Worm (Caenorhabditis elegans) whole organism, young adult: ENCODE measurements around the gene C05G5.1.

ENCODE experiments used
- B0019.2 ChIP-seq: fragments of 200-800 bp; sonication (Bioruptor generic); conservative IDR thresholded peaks from 2 replicates; pipeline ENCODE4 v1.3.6; 2022; ENCODE audit warnings: missing genetic modification reagents, missing genetic modification characterization, missing compliant biosample characterization
- B0261.1 ChIP-seq: sonication (generic microtip); optimal IDR thresholded peaks from 2 replicates; lab custom pipeline; 2016; ENCODE audit warnings: mild to moderate bottlenecking, missing genetic modification characterization, moderate library complexity, missing compliant biosample characterization
- B0336.3 ChIP-seq: fragments of 200-800 bp; sonication (Bioruptor generic); IDR thresholded peaks from 2 replicates; pipeline ENCODE4 v1.3.6; 2022; ENCODE audit warnings: missing genetic modification characterization, missing compliant biosample characterization
- F22D6.2 ChIP-seq: sonication (generic microtip); optimal IDR thresholded peaks from 2 replicates; lab custom pipeline; 2016; ENCODE audit warnings: mild to moderate bottlenecking, missing genetic modification characterization, missing compliant biosample characterization
- F37B4.10 ChIP-seq: fragments of 200-800 bp; sonication (Bioruptor generic); IDR thresholded peaks from 2 replicates; pipeline ENCODE4 v1.3.6; 2022; ENCODE audit warnings: missing genetic modification characterization, missing compliant biosample characterization
- F49E8.2 ChIP-seq: sonication (generic microtip); optimal IDR thresholded peaks from 3 replicates; lab custom pipeline; 2017; ENCODE audit warnings: missing genetic modification characterization, mild to moderate bottlenecking, missing compliant biosample characterization, antibody characterized with exemption, moderate library complexity; ENCODE audit not compliant: insufficient read depth
- F57C9.4 ChIP-seq: sonication (generic microtip); optimal IDR thresholded peaks from 2 replicates; lab custom pipeline; 2017; ENCODE audit warnings: mild to moderate bottlenecking, missing genetic modification characterization, missing compliant biosample characterization
- K11D2.4 ChIP-seq: fragments of 200-800 bp; sonication (Bioruptor generic); IDR thresholded peaks from 2 replicates; pipeline ENCODE4 v1.3.6; 2022; ENCODE audit warnings: missing genetic modification reagents, missing genetic modification characterization, missing compliant biosample characterization
- Y53G8AR.9 ChIP-seq: fragments of 200-800 bp; sonication (Bioruptor generic); conservative IDR thresholded peaks from 2 replicates; pipeline ENCODE4 v1.3.6; 2022; ENCODE audit warnings: missing genetic modification reagents, missing genetic modification characterization, missing compliant biosample characterization
- akir-1 ChIP-seq: fragments of 200-800 bp; sonication (Bioruptor generic); optimal IDR thresholded peaks from 2 replicates; lab custom pipeline; 2018; ENCODE audit warnings: mild to moderate bottlenecking, missing genetic modification characterization, moderate library complexity, missing compliant biosample characterization
- ama-1 ChIP-seq, 3 experiments: fragments of 150-350 bp in 1 of 3; sonication (generic microtip) in 2 of 3; optimal IDR thresholded peaks; 2 replicates each; lab custom pipeline; 2014 to 2018; ENCODE audit warnings: missing biosample characterization in 2 of 3, missing genetic modification characterization in 2 of 3, missing genetic modification reagents in 2 of 3
- aptf-2 ChIP-seq: fragments of 200-800 bp; sonication (Bioruptor generic); conservative IDR thresholded peaks from 2 replicates; pipeline ENCODE4 v1.3.6; 2022; ENCODE audit warnings: missing genetic modification reagents, missing genetic modification characterization, missing compliant biosample characterization
- atf-7 ChIP-seq: sonication (generic microtip); optimal IDR thresholded peaks from 2 replicates; lab custom pipeline; 2017; ENCODE audit warnings: mild to moderate bottlenecking, missing genetic modification characterization, missing compliant biosample characterization
- athp-1 ChIP-seq: sonication (generic microtip); optimal IDR thresholded peaks from 2 replicates; lab custom pipeline; 2017; ENCODE audit warnings: mild to moderate bottlenecking, missing genetic modification characterization, missing compliant biosample characterization
- attf-6 ChIP-seq: fragments of 200-800 bp; sonication (Bioruptor generic); IDR thresholded peaks from 2 replicates; pipeline ENCODE4 v1.3.6; 2022; ENCODE audit warnings: missing genetic modification reagents, missing genetic modification characterization, missing compliant biosample characterization
- cebp-1 ChIP-seq, 2 experiments: fragments of 200-800 bp in 1 of 2; sonication (Bioruptor generic) in 1 of 2; sonication (generic microtip) in 1 of 2; IDR thresholded peaks in 1 of 2; optimal IDR thresholded peaks in 1 of 2; 2 replicates each; pipeline versions ENCODE4 v1.3.6 to Lab custom; 2017 to 2022; ENCODE audit warnings: missing compliant biosample characterization in 2 of 2, missing genetic modification characterization in 2 of 2, mild to moderate bottlenecking in 1 of 2, missing genetic modification reagents in 1 of 2, moderate library complexity in 1 of 2
- ceh-91 ChIP-seq: fragments of 200-800 bp; sonication (Bioruptor generic); IDR thresholded peaks from 2 replicates; pipeline ENCODE4 v1.3.6; 2022; ENCODE audit warnings: missing genetic modification reagents, missing genetic modification characterization, missing compliant biosample characterization
- dox-1 ChIP-seq: fragments of 200-800 bp; sonication (Bioruptor generic); IDR thresholded peaks from 2 replicates; pipeline ENCODE4 v1.3.6; 2022; ENCODE audit warnings: missing genetic modification reagents, missing genetic modification characterization, missing compliant biosample characterization
- efl-1 ChIP-seq: fragments of 150-350 bp; optimal IDR thresholded peaks from 2 replicates; lab custom pipeline; 2014; ENCODE audit warnings: missing biosample characterization, missing genetic modification reagents, missing genetic modification characterization
- egl-18 ChIP-seq: fragments of 200-800 bp; sonication (Bioruptor generic); IDR thresholded peaks from 2 replicates; pipeline ENCODE4 v1.3.6; 2022; ENCODE audit warnings: missing genetic modification reagents, missing genetic modification characterization, missing compliant biosample characterization
- egl-44 ChIP-seq: fragments of 200-800 bp; sonication (Bioruptor generic); IDR thresholded peaks from 2 replicates; pipeline ENCODE4 v1.3.6; 2022; ENCODE audit warnings: missing genetic modification reagents, missing genetic modification characterization, missing compliant biosample characterization
- hlh-26 ChIP-seq: fragments of 200-800 bp; sonication (Bioruptor generic); conservative IDR thresholded peaks from 2 replicates; pipeline ENCODE4 v1.3.6; 2022; ENCODE audit warnings: missing genetic modification reagents, missing genetic modification characterization, missing compliant biosample characterization
- hmg-1.2 ChIP-seq: fragments of 200-800 bp; sonication (Bioruptor generic); IDR thresholded peaks from 2 replicates; pipeline ENCODE4 v1.3.6; 2022; ENCODE audit warnings: missing genetic modification reagents, missing genetic modification characterization, missing compliant biosample characterization
- hsf-1 ChIP-seq: fragments of 200-800 bp; sonication (Bioruptor generic); IDR thresholded peaks from 2 replicates; pipeline ENCODE4 v1.3.6; 2022; ENCODE audit warnings: missing genetic modification reagents, missing genetic modification characterization, missing compliant biosample characterization
- let-607 ChIP-seq, 2 experiments: fragments of 200-800 bp in 1 of 2; sonication (Bioruptor generic) in 1 of 2; sonication (generic microtip) in 1 of 2; optimal IDR thresholded peaks; 2 replicates each; lab custom pipeline; 2016 to 2018; ENCODE audit warnings: mild to moderate bottlenecking in 2 of 2, missing compliant biosample characterization in 2 of 2, missing genetic modification characterization in 2 of 2, moderate library complexity in 2 of 2, missing genotype in 1 of 2
- lir-1 ChIP-seq: fragments of 200-800 bp; sonication (Bioruptor generic); conservative IDR thresholded peaks from 2 replicates; pipeline ENCODE4 v1.3.6; 2022; ENCODE audit warnings: missing genetic modification reagents, missing genetic modification characterization, missing compliant biosample characterization
- madf-10 ChIP-seq: sonication (generic microtip); optimal IDR thresholded peaks from 2 replicates; lab custom pipeline; 2016; ENCODE audit warnings: mild to moderate bottlenecking, missing genetic modification characterization, missing compliant biosample characterization
- mel-28 ChIP-seq: sonication (generic microtip); optimal IDR thresholded peaks from 2 replicates; lab custom pipeline; 2016; ENCODE audit warnings: borderline replicate concordance, mild to moderate bottlenecking, missing genetic modification characterization, missing compliant biosample characterization
- nfya-1 ChIP-seq: sonication (generic microtip); optimal IDR thresholded peaks from 2 replicates; lab custom pipeline; 2017; ENCODE audit warnings: antibody characterized with exemption, missing compliant biosample characterization, missing genetic modification characterization, borderline replicate concordance; ENCODE audit not compliant: insufficient read depth
- nhr-179 ChIP-seq: sonication (generic microtip); optimal IDR thresholded peaks from 2 replicates; lab custom pipeline; 2016; ENCODE audit warnings: mild to moderate bottlenecking, missing genetic modification characterization, missing compliant biosample characterization
- nhr-80 ChIP-seq: sonication (generic microtip); optimal IDR thresholded peaks from 2 replicates; lab custom pipeline; 2016; ENCODE audit warnings: missing genetic modification characterization, missing compliant biosample characterization
- nhr-90 ChIP-seq: sonication (generic microtip); optimal IDR thresholded peaks from 2 replicates; lab custom pipeline; 2016; ENCODE audit warnings: missing genotype, mild to moderate bottlenecking, missing genetic modification characterization, missing compliant biosample characterization
- pbrm-1 ChIP-seq: fragments of 200-800 bp; sonication (Bioruptor generic); IDR thresholded peaks from 2 replicates; pipeline ENCODE4 v1.3.6; 2022; ENCODE audit warnings: missing genetic modification reagents, missing genetic modification characterization, missing compliant biosample characterization
- pha-4 ChIP-seq: fragments of 150-350 bp; sonication (generic microtip); optimal IDR thresholded peaks from 2 replicates; lab custom pipeline; 2014; ENCODE audit warnings: missing biosample characterization, missing genetic modification reagents, missing genetic modification characterization
- sea-2 ChIP-seq: fragments of 200-800 bp; sonication (Bioruptor generic); IDR thresholded peaks from 2 replicates; pipeline ENCODE4 v1.3.6; 2022; ENCODE audit warnings: missing genetic modification characterization, missing compliant biosample characterization
- snpc-1.1 ChIP-seq: sonication (generic microtip); optimal IDR thresholded peaks from 2 replicates; lab custom pipeline; 2017; ENCODE audit warnings: missing genetic modification characterization, mild to moderate bottlenecking, missing compliant biosample characterization, antibody characterized with exemption, moderate library complexity, missing genotype, missing genetic modification reagents; ENCODE audit not compliant: insufficient read depth
- sptf-2 ChIP-seq: fragments of 200-800 bp; sonication (Bioruptor generic); optimal IDR thresholded peaks from 2 replicates; lab custom pipeline; 2018; ENCODE audit warnings: mild to moderate bottlenecking, missing genetic modification characterization, missing compliant biosample characterization
- tlf-1 ChIP-seq: fragments of 200-800 bp; sonication (Bioruptor generic); optimal IDR thresholded peaks from 2 replicates; lab custom pipeline; 2018; ENCODE audit warnings: mild to moderate bottlenecking, missing genetic modification characterization, missing compliant biosample characterization
- unc-130 ChIP-seq: sonication (generic microtip); optimal IDR thresholded peaks from 2 replicates; lab custom pipeline; 2016; ENCODE audit warnings: missing genetic modification reagents, missing genetic modification characterization, missing compliant biosample characterization
- unc-62 ChIP-seq: fragments of 150-350 bp; optimal IDR thresholded peaks from 2 replicates; lab custom pipeline; 2014; ENCODE audit warnings: missing biosample characterization, missing genetic modification reagents, missing genetic modification characterization
- ztf-3 ChIP-seq: fragments of 200-800 bp; sonication (Bioruptor generic); optimal IDR thresholded peaks from 2 replicates; lab custom pipeline; 2018; ENCODE audit warnings: mild to moderate bottlenecking, missing genetic modification characterization, missing compliant biosample characterization

Gene C05G5.1

ce11 chrX:14783434-14784142 lies 43.7 kb upstream of the C05G5.1 start (continued):
- TF ChIP-seq ztf-3 (GFP tag; lab: Kevin White, UChicago), result no peak
- TF ChIP-seq pbrm-1 (GFP tag; lab: Robert Waterston, UW), result no peak
- TF ChIP-seq B0261.1 (tag; lab: Kevin White, UChicago), result no peak
- no peak for TF ChIP-seq hlh-26
- no peak for TF ChIP-seq F57C9.4 (tag; lab: Kevin White, UChicago)
- TF ChIP-seq F49E8.2, result no peak
- peak; percentile 72 for TF ChIP-seq B0336.3
- TF ChIP-seq hmg-1.2, result no peak
- TF ChIP-seq egl-18, result no peak
- TF ChIP-seq unc-130 (GFP tag; lab: Kevin White, UChicago), result no peak
- no peak for TF ChIP-seq B0019.2 (GFP tag; lab: Robert Waterston, UW)
- TF ChIP-seq Y53G8AR.9 (GFP tag; lab: Robert Waterston, UW), result no peak
- 0 out of 2 replicates have a peak, but pooled peaks have one; percentile 32 for TF ChIP-seq egl-44 (GFP tag; lab: Robert Waterston, UW)
- TF ChIP-seq ceh-91 (GFP tag; lab: Robert Waterston, UW), result no peak
- TF ChIP-seq attf-6, result no peak
- TF ChIP-seq K11D2.4 (GFP tag; lab: Robert Waterston, UW), result no peak
- no peak for TF ChIP-seq snpc-1.1
- TF ChIP-seq F37B4.10, result no peak
- TF ChIP-seq lir-1 (GFP tag; lab: Robert Waterston, UW), result no peak
- peak; percentile 20 for TF ChIP-seq F22D6.2 (tag; lab: Kevin White, UChicago)
- TF ChIP-seq cebp-1 (GFP tag; IDR thresholded peaks at IDR 0.05; lab: Robert Waterston, UW), result peak; percentile 7; the same call in 1 of the 2 replicates
- peak; percentile 62 for TF ChIP-seq cebp-1 (tag; optimal IDR thresholded peaks at IDR 0.05; lab: Kevin White, UChicago)
- TF ChIP-seq ama-1 (optimal IDR thresholded peaks at IDR 0.05; lab: Kevin White, UChicago), result no peak
- TF ChIP-seq ama-1 (GFP tag; optimal IDR thresholded peaks at IDR 0.05; lab: Kevin White, UChicago), result no peak
- no peak for TF ChIP-seq aptf-2 (GFP tag; lab: Robert Waterston, UW)
- no peak for TF ChIP-seq sptf-2
- TF ChIP-seq nfya-1 (tag; lab: Kevin White, UChicago), result no peak
- TF ChIP-seq sea-2, result no peak
- no peak for TF ChIP-seq pha-4 (tag; lab: Kevin White, UChicago)
- TF ChIP-seq nhr-179 (tag; lab: Kevin White, UChicago), result no peak
- no peak for TF ChIP-seq tlf-1 (GFP tag; lab: Kevin White, UChicago)
- TF ChIP-seq hsf-1 (GFP tag; lab: Robert Waterston, UW), result no peak
- TF ChIP-seq mel-28 (tag; lab: Kevin White, UChicago), result no peak
- TF ChIP-seq madf-10 (tag; lab: Kevin White, UChicago), result peak; percentile 66
- TF ChIP-seq athp-1 (tag; lab: Kevin White, UChicago), result no peak

- TF ChIP-seq let-607 (tag; optimal IDR thresholded peaks at IDR 0.05; lab: Kevin White, UChicago), result peak; percentile 18 to 92
- TF ChIP-seq unc-62 (GFP tag; lab: Kevin White, UChicago), result peak; percentile 57
- TF ChIP-seq dox-1 (GFP tag; lab: Robert Waterston, UW), result peak; percentile 38; the same call in 1 of the 2 replicates
- TF ChIP-seq atf-7 (tag; lab: Kevin White, UChicago), result peak; percentile 71
- TF ChIP-seq efl-1, result no peak
- TF ChIP-seq sea-2, result no peak
- no peak for TF ChIP-seq akir-1
- TF ChIP-seq nhr-90 (tag; lab: Kevin White, UChicago), result peak; percentile 18
- peak; percentile 78 for TF ChIP-seq nhr-80
- TF ChIP-seq, all 124 proteins: peak for 6
These were observed 40.3 kb upstream of the C05G5.1 start for ce11 chrX:14780176-14780575.
